Worm (Caenorhabditis elegans) whole organism, L1 larva: ENCODE measurements around the gene xbx-5.

Source experiments
- elt-3 ChIP-seq, 6 experiments: fragments of 150-350 bp in 1 of 6; sonication (generic microtip); optimal IDR thresholded peaks; 2 replicates each; lab custom pipeline; 2017 to 2018; ENCODE audit warnings: missing biosample characterization in 6 of 6, missing genetic modification characterization in 6 of 6, inconsistent platforms in 1 of 6
- lin-13 ChIP-seq: fragments of 150-350 bp; optimal IDR thresholded peaks from 2 replicates; lab custom pipeline; 2014; ENCODE audit warnings: missing biosample characterization, missing genetic modification reagents, missing genetic modification characterization
- lin-15B ChIP-seq: fragments of 150-350 bp; sonication (generic microtip); optimal IDR thresholded peaks from 3 replicates; lab custom pipeline; 2014; ENCODE audit warnings: missing biosample characterization, missing genetic modification characterization
- mdl-1 ChIP-seq, 2 experiments: fragments of 150-350 bp; optimal IDR thresholded peaks; 2 replicates each; lab custom pipeline; 2014 to 2017; ENCODE audit warnings: missing biosample characterization in 2 of 2, missing genetic modification characterization in 2 of 2, inconsistent platforms in 1 of 2
- nhr-12 ChIP-seq: sonication (generic microtip); optimal IDR thresholded peaks from 2 replicates; lab custom pipeline; 2017; ENCODE audit warnings: missing biosample characterization, missing genetic modification characterization
- nhr-76 ChIP-seq: sonication (generic microtip); optimal IDR thresholded peaks from 2 replicates; lab custom pipeline; 2017; ENCODE audit warnings: missing biosample characterization, missing genetic modification characterization
- nhr-77 ChIP-seq: fragments of 150-350 bp; optimal IDR thresholded peaks from 2 replicates; lab custom pipeline; 2014; ENCODE audit warnings: missing biosample characterization, missing genetic modification characterization
- pax-3 ChIP-seq: fragments of 200-800 bp; sonication (Bioruptor generic); optimal IDR thresholded peaks from 2 replicates; lab custom pipeline; 2018; ENCODE audit warnings: mild to moderate bottlenecking, missing genetic modification characterization, moderate library complexity, missing compliant biosample characterization
- unc-62 ChIP-seq: fragments of 150-350 bp; optimal IDR thresholded peaks from 2 replicates; lab custom pipeline; 2014; ENCODE audit warnings: missing biosample characterization, missing genetic modification reagents, missing genetic modification characterization

DNA sequence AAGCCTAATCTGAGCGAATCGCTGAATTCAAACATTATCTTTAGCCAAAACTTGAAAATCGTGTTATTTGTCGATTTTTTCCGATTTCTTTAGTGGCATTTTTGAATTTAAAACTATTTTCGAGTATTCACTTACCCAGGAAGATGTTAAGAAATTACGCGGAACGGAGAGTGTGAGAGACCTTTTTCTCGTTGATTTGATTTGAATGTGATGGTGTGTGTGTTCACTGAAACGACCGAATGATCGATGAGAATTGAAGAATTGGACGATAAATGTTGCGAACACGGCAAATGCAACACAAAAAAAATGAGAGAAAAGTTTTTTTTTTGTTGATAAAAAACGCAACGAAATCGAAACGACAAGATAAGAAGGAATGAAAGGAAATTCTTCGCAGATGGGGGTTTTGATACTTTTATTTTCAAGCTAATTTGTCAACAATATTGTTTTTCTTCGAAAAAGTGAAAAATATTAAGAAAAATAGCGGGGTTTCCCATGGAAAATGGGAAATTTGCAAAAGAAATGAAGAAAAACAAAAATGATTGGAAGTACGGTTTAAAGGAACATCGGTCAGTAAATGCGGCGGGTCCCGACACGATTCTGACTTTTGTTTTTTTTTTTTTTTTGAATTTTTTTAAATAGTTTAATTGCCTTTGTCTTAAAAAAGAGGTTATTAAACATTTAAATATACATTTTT, 3.9 kb downstream of the xbx-5 start, which contains the start of gene mtm-3:
- TF ChIP-seq nhr-77 (no peak), mdl-1 (tag; optimal IDR thresholded peaks at IDR 0.05; lab: Kevin White, UChicago) (no peak), unc-62 (GFP tag; lab: Kevin White, UChicago) (no peak), elt-3 (tag; optimal IDR thresholded peaks at IDR 0.05; lab: Kevin White, UChicago) (no peak), lin-15B (tag; lab: Kevin White, UChicago) (no peak), nhr-76 (tag; lab: Kevin White, UChicago) (no peak), pax-3 (tag; lab: Kevin White, UChicago) (no peak), nhr-12 (no peak), lin-13 (GFP tag; lab: Kevin White, UChicago) (no peak)
